Worm (Caenorhabditis elegans) whole organism, L3 larva: ENCODE results near the gene F46F2.3.

Experiments used
- R02D3.7 ChIP-seq: fragments of 150-350 bp; optimal IDR thresholded peaks from 2 replicates; lab custom pipeline; 2014; ENCODE audit warnings: missing biosample characterization, missing genetic modification characterization
- ZK546.5 ChIP-seq: sonication (generic microtip); optimal IDR thresholded peaks from 2 replicates; lab custom pipeline; 2017; ENCODE audit warnings: missing biosample characterization, missing genetic modification characterization
- ama-1 ChIP-seq: fragments of 150-350 bp; optimal IDR thresholded peaks from 2 replicates; lab custom pipeline; 2018
- ceh-16 ChIP-seq: sonication (generic microtip); optimal IDR thresholded peaks from 2 replicates; lab custom pipeline; 2017; ENCODE audit warnings: missing biosample characterization, missing genetic modification characterization
- ceh-28 ChIP-seq: fragments of 150-350 bp; optimal IDR thresholded peaks from 2 replicates; lab custom pipeline; 2014; ENCODE audit warnings: missing biosample characterization, missing genetic modification reagents, missing genetic modification characterization
- ceh-9 ChIP-seq: sonication (generic microtip); optimal IDR thresholded peaks from 2 replicates; lab custom pipeline; 2018; ENCODE audit warnings: missing biosample characterization, missing genetic modification characterization
- egl-27 ChIP-seq: sonication (generic microtip); optimal IDR thresholded peaks from 4 replicates; lab custom pipeline; 2017; ENCODE audit warnings: missing biosample characterization, missing genetic modification reagents, missing genetic modification characterization
- elt-1 ChIP-seq: fragments of 150-350 bp; optimal IDR thresholded peaks from 2 replicates; lab custom pipeline; 2014; ENCODE audit warnings: missing biosample characterization, missing genetic modification characterization
- elt-2 ChIP-seq: sonication (generic microtip); optimal IDR thresholded peaks from 2 replicates; lab custom pipeline; 2016; ENCODE audit warnings: missing genetic modification reagents, mild to moderate bottlenecking, missing genetic modification characterization, missing compliant biosample characterization
- elt-3 ChIP-seq, 3 experiments: fragments of 150-350 bp in 1 of 3; sonication (generic microtip) in 2 of 3; optimal IDR thresholded peaks; 2 replicates in 2 of 3; 4 replicates in 1 of 3; lab custom pipeline; 2014 to 2017; ENCODE audit warnings: missing biosample characterization in 3 of 3, missing genetic modification characterization in 3 of 3
- eor-1 ChIP-seq, 2 experiments: fragments of 150-350 bp; optimal IDR thresholded peaks; 2 replicates each; lab custom pipeline; 2014 to 2018; ENCODE audit warnings: missing biosample characterization in 2 of 2, missing genetic modification characterization in 2 of 2
- fkh-2 ChIP-seq: fragments of 150-350 bp; optimal IDR thresholded peaks from 2 replicates; lab custom pipeline; 2014; ENCODE audit warnings: missing biosample characterization, missing genetic modification reagents, missing genetic modification characterization
- fos-1 ChIP-seq: fragments of 150-350 bp; optimal IDR thresholded peaks from 2 replicates; lab custom pipeline; 2014; ENCODE audit warnings: missing biosample characterization, missing genetic modification characterization
- jun-1 ChIP-seq: fragments of 150-350 bp; optimal IDR thresholded peaks from 2 replicates; lab custom pipeline; 2014; ENCODE audit warnings: missing biosample characterization, missing genetic modification reagents, missing genetic modification characterization
- lin-15B ChIP-seq: fragments of 150-350 bp; optimal IDR thresholded peaks from 2 replicates; lab custom pipeline; 2014; ENCODE audit warnings: missing biosample characterization, missing genetic modification characterization
- lin-39 ChIP-seq: fragments of 150-350 bp; optimal IDR thresholded peaks from 2 replicates; lab custom pipeline; 2018; ENCODE audit warnings: missing biosample characterization, missing genetic modification reagents, missing genetic modification characterization
- lsy-12 ChIP-seq: sonication (generic microtip); optimal IDR thresholded peaks from 2 replicates; lab custom pipeline; 2016; ENCODE audit warnings: mild to moderate bottlenecking, missing genetic modification characterization, missing compliant biosample characterization
- mdl-1 ChIP-seq: fragments of 150-350 bp; optimal IDR thresholded peaks from 2 replicates; lab custom pipeline; 2014; ENCODE audit warnings: missing biosample characterization, missing genetic modification characterization
- nfya-1 ChIP-seq: sonication (generic microtip); optimal IDR thresholded peaks from 2 replicates; lab custom pipeline; 2017; ENCODE audit warnings: missing genetic modification characterization, mild to moderate bottlenecking, missing compliant biosample characterization, antibody characterized with exemption, moderate library complexity; ENCODE audit not compliant: insufficient read depth
- nhr-11 ChIP-seq: fragments of 150-350 bp; optimal IDR thresholded peaks from 2 replicates; lab custom pipeline; 2014; ENCODE audit warnings: missing biosample characterization, missing genetic modification characterization
- nhr-12 ChIP-seq: fragments of 150-350 bp; optimal IDR thresholded peaks from 2 replicates; lab custom pipeline; 2014; ENCODE audit warnings: missing biosample characterization, missing genetic modification characterization
- nhr-23 ChIP-seq: fragments of 150-350 bp; optimal IDR thresholded peaks from 2 replicates; lab custom pipeline; 2014; ENCODE audit warnings: missing biosample characterization, missing genetic modification reagents, missing genetic modification characterization
- nhr-237 ChIP-seq: fragments of 150-350 bp; optimal IDR thresholded peaks from 2 replicates; lab custom pipeline; 2014; ENCODE audit warnings: missing biosample characterization, missing genetic modification characterization
- nhr-25 ChIP-seq: sonication (generic microtip); optimal IDR thresholded peaks from 2 replicates; lab custom pipeline; 2017; ENCODE audit warnings: missing biosample characterization, missing genetic modification characterization
- nhr-43 ChIP-seq: sonication (generic microtip); optimal IDR thresholded peaks from 2 replicates; lab custom pipeline; 2016; ENCODE audit warnings: mild to moderate bottlenecking, missing genetic modification characterization, missing compliant biosample characterization; ENCODE audit not compliant: poor library complexity, severe bottlenecking
- nhr-67 ChIP-seq: fragments of 150-350 bp; optimal IDR thresholded peaks from 2 replicates; lab custom pipeline; 2014; ENCODE audit warnings: missing biosample characterization, missing genetic modification characterization
- nhr-76 ChIP-seq: fragments of 150-350 bp; sonication (generic microtip); optimal IDR thresholded peaks from 5 replicates; lab custom pipeline; 2014; ENCODE audit warnings: missing biosample characterization, missing genetic modification characterization
- nhr-77 ChIP-seq: fragments of 150-350 bp; optimal IDR thresholded peaks from 2 replicates; lab custom pipeline; 2014; ENCODE audit warnings: missing biosample characterization, missing genetic modification characterization
- pha-4 ChIP-seq: fragments of 150-350 bp; optimal IDR thresholded peaks from 2 replicates; lab custom pipeline; 2014; ENCODE audit warnings: missing biosample characterization, missing genetic modification reagents, missing genetic modification characterization
- pqm-1 ChIP-seq: fragments of 150-350 bp; optimal IDR thresholded peaks from 2 replicates; lab custom pipeline; 2017; ENCODE audit warnings: missing biosample characterization, missing genetic modification characterization, inconsistent platforms
- sea-2 ChIP-seq: fragments of 150-350 bp; sonication (generic microtip); optimal IDR thresholded peaks from 4 replicates; lab custom pipeline; 2014; ENCODE audit warnings: missing biosample characterization, missing genetic modification reagents, missing genetic modification characterization
- skn-1 ChIP-seq: fragments of 150-350 bp; optimal IDR thresholded peaks from 2 replicates; lab custom pipeline; 2014; ENCODE audit warnings: missing biosample characterization, missing genetic modification characterization
- snpc-4 ChIP-seq: fragments of 150-350 bp; optimal IDR thresholded peaks from 2 replicates; lab custom pipeline; 2014; ENCODE audit warnings: missing biosample characterization, missing genetic modification characterization
- tbx-2 ChIP-seq: sonication (generic microtip); optimal IDR thresholded peaks from 2 replicates; lab custom pipeline; 2016; ENCODE audit warnings: mild to moderate bottlenecking, missing genetic modification characterization, missing compliant biosample characterization
- unc-39 ChIP-seq: sonication (generic microtip); optimal IDR thresholded peaks from 4 replicates; lab custom pipeline; 2017; ENCODE audit warnings: missing biosample characterization, missing genetic modification characterization
- unc-62 ChIP-seq: fragments of 150-350 bp; sonication (generic microtip); optimal IDR thresholded peaks from 4 replicates; lab custom pipeline; 2014; ENCODE audit warnings: missing biosample characterization, missing genetic modification reagents, missing genetic modification characterization
- ztf-4 ChIP-seq: fragments of 150-350 bp; optimal IDR thresholded peaks from 2 replicates; lab custom pipeline; 2014; ENCODE audit warnings: missing biosample characterization, missing genetic modification characterization

The F46F2.3 gene

DNA sequence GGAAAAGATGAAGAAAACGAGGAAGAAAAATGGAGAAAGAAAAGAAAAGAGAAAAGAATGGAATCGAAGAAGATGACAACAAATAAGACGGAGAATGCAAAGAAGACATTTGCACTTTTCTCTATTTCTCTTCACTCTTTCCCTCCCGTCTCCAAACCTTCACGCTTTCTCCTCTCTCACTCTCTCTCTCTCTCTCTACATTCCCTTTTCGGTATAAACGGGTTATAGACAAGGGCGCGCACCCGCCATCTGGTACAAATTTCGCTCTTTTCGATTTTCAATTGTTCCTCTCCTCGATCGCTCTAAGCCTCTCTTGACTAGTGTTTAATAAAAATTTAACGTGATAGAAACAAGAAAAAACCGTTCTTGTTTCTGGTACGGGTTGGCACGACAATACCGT is 16.7 kb upstream of the F46F2.3 start (continued):
- TF ChIP-seq nhr-237 (tag; lab: Kevin White, UChicago) = no peak
- peak; percentile 91 for TF ChIP-seq nhr-43
- no peak for TF ChIP-seq eor-1 (tag; optimal IDR thresholded peaks at IDR 0.05; lab: Kevin White, UChicago)
- TF ChIP-seq pha-4 = peak; percentile 67
- TF ChIP-seq ceh-28 (tag; lab: Kevin White, UChicago) = peak; percentile 26
- peak; percentile 71 for TF ChIP-seq sea-2
- TF ChIP-seq elt-3 (tag; optimal IDR thresholded peaks at IDR 0.05; lab: Kevin White, UChicago) = peak in 1 of 3 experiments; percentile 39
- no peak for TF ChIP-seq nhr-12 (tag; lab: Kevin White, UChicago)
- peak; percentile 85 for TF ChIP-seq nfya-1 (tag; lab: Kevin White, UChicago)

DNA sequence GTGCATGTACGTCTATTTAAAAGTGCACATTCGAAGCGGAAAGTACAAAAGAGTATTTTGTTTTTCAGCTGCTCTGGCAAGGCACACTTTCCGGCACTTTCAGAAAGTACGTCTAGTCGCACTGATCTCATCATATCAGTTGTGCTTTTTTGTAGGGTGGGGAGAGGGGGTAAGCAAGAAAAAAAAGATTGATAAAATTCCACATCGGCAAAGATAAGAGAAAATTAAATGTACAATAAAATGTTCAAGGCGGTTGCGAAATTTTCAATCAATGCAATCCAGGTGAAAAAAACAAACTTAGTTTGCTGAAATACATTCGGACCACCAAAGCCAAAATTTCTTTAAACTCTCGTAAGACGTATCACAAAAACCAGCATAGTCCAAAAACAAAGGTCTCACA is 16.2 kb upstream of the F46F2.3 start:
- no peak for TF ChIP-seq ZK546.5 (tag; lab: Kevin White, UChicago)
- peak; percentile 60 for TF ChIP-seq pqm-1 (tag; lab: Kevin White, UChicago)
- TF ChIP-seq fkh-2 = no peak
- TF ChIP-seq nhr-67 = no peak
- no peak for TF ChIP-seq egl-27
- TF ChIP-seq ceh-16 (tag; lab: Kevin White, UChicago) = no peak
- TF ChIP-seq elt-2 (tag; lab: Kevin White, UChicago) = peak; percentile 81
- no peak for TF ChIP-seq unc-39
- TF ChIP-seq elt-3 (tag; optimal IDR thresholded peaks at IDR 0.05; lab: Kevin White, UChicago) = no peak
- TF ChIP-seq R02D3.7 (tag; lab: Kevin White, UChicago) = no peak
- TF ChIP-seq eor-1 (tag; optimal IDR thresholded peaks at IDR 0.05; lab: Kevin White, UChicago) = no peak
- no peak for TF ChIP-seq ceh-9 (tag; lab: Kevin White, UChicago)
- no peak for TF ChIP-seq lin-39 (tag; lab: Kevin White, UChicago)

DNA sequence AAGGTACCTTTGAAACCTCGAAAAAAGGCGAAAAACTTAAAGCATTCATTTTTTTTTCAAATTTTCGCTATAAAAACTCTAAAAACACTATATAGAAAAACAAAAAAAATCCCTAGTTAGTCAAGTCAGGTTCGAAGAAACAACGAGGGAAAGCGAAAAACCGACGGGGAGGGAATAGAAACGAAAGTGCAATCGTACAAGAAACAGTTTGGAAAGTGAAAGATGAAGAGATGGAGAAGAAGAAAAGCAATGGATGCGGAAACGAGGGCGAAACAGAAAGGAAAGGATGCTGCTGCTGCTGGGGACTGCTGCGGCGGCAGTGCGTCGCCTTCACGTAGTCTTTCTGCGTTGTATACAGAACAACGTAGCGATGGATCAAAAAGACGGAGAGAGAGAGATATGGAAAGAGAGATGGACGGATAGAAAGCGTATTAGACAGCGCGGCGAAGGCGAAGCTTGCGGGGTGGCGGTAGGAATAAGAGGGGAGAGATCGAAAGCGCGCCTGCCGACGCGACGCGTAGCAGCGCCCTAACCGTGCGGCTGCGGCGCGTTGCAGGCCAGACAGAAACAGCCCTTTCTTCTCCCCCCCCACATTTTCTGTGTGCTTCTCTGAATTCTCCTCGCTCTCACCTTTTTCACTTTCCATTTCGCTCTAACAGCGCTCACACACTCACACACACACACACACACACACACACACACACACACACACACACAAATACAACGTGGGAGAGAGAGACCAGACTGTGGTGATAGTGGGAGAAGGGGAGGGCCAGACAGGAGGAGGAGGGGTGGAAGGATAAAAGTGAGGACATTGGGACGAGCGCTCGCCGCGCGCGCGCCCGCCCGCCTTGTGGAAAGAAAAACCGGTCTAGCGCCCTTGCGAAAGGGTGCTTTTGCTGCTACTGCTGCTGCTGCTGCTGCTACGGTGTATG is 15.0 kb upstream of the F46F2.3 start:
- TF ChIP-seq nhr-11 (peak; percentile 86), ama-1 (peak; percentile 4), nhr-237 (tag; lab: Kevin White, UChicago) (no peak), ceh-28 (tag; lab: Kevin White, UChicago) (peak; percentile 60), ZK546.5 (tag; lab: Kevin White, UChicago) (no peak), pqm-1 (tag; lab: Kevin White, UChicago) (peak; percentile 28), ztf-4 (tag; lab: Kevin White, UChicago) (peak; percentile 67), unc-62 (GFP tag; lab: Kevin White, UChicago) (peak; percentile 29), egl-27 (peak; percentile 82), mdl-1 (tag; lab: Kevin White, UChicago) (peak; percentile 81), ceh-9 (tag; lab: Kevin White, UChicago) (no peak), tbx-2 (tag; lab: Kevin White, UChicago) (peak; percentile 82), snpc-4 (tag; lab: Kevin White, UChicago) (peak; percentile 43), lin-15B (tag; lab: Kevin White, UChicago) (no peak), elt-1 (tag; lab: Kevin White, UChicago) (peak; percentile 19), elt-2 (tag; lab: Kevin White, UChicago) (peak; percentile 73), nhr-77 (tag; lab: Kevin White, UChicago) (peak; percentile 3), nhr-25 (tag; lab: Kevin White, UChicago) (peak; percentile 98), skn-1 (tag; lab: Kevin White, UChicago) (peak; percentile 73), R02D3.7 (tag; lab: Kevin White, UChicago) (peak; percentile 63), lsy-12 (tag; lab: Kevin White, UChicago) (peak; percentile 70), jun-1 (peak; percentile 90), fos-1 (peak; percentile 76), sea-2 (no peak), nfya-1 (tag; lab: Kevin White, UChicago) (peak; percentile 83), pha-4 (peak; percentile 90), nhr-76 (tag; lab: Kevin White, UChicago) (no peak), nhr-23 (peak; percentile 88), nhr-43 (peak; percentile 93)
- TF ChIP-seq, all 47 proteins: peak for 23
